Worm (Caenorhabditis elegans): ENCODE measurements around the gene npp-15.
A peak's percentile ranks its signal among the peaks of the same experiment; 100 is the strongest.

- TF ChIP-seq egl-27 (tag; optimal IDR thresholded peaks at IDR 0.05), result no peak
- no peak for TF ChIP-seq nhr-43 (tag; optimal IDR thresholded peaks at IDR 0.05; ENCODE audit: poor library complexity, severe bottlenecking)
- TF ChIP-seq pha-4 (tag; optimal IDR thresholded peaks at IDR 0.05), result peak; percentile 71
- no peak for TF ChIP-seq nhr-237 (tag; optimal IDR thresholded peaks at IDR 0.05)
- TF ChIP-seq daf-12 (tag; optimal IDR thresholded peaks at IDR 0.05), result no peak
- TF ChIP-seq tbx-2 (tag; optimal IDR thresholded peaks at IDR 0.05), result no peak
- TF ChIP-seq skn-1 (tag; optimal IDR thresholded peaks at IDR 0.05), result no peak
- TF ChIP-seq unc-62 (GFP tag; optimal IDR thresholded peaks at IDR 0.05), result no peak
- TF ChIP-seq fos-1 (tag; optimal IDR thresholded peaks at IDR 0.05), result no peak
- TF ChIP-seq aly-2 (tag; optimal IDR thresholded peaks at IDR 0.05), result no peak
- TF ChIP-seq ama-1 (optimal IDR thresholded peaks at IDR 0.05), result no peak
- TF ChIP-seq nhr-67 (tag; optimal IDR thresholded peaks at IDR 0.05), result no peak
- TF ChIP-seq eor-1 (tag; optimal IDR thresholded peaks at IDR 0.05), result no peak
Measured at ce11 chrIII:7928549-7929129, at the start of gene npp-15, which contains the start of gene C29E4.13.
